Fruit fly (Drosophila melanogaster) whole organism, embryonic: ENCODE results near the gene CG6937.

Experiments used
- Atf3 ChIP-seq: fragments of 200-800 bp; sonication (Bioruptor generic); optimal IDR thresholded peaks from 3 replicates; lab custom pipeline; 2016; ENCODE audit warnings: missing biosample characterization, missing genetic modification characterization
- B-H1 ChIP-seq: fragments of 200-800 bp; sonication (Bioruptor generic); IDR thresholded peaks from 3 replicates; pipeline ENCODE4 v1.3.6; 2022; ENCODE audit warnings: missing biosample characterization, missing genetic modification characterization
- CG1233 ChIP-seq: fragments of 200-800 bp; sonication (Bioruptor generic); optimal IDR thresholded peaks from 4 replicates; lab custom pipeline; 2018; ENCODE audit warnings: missing biosample characterization, mild to moderate bottlenecking, missing genetic modification characterization
- CG13123 ChIP-seq: fragments of 200-800 bp; sonication (Bioruptor generic); optimal IDR thresholded peaks from 2 replicates; lab custom pipeline; 2016; ENCODE audit warnings: missing biosample characterization, missing genetic modification characterization
- CG14050 ChIP-seq: fragments of 200-800 bp; sonication (Bioruptor generic); IDR thresholded peaks from 3 replicates; pipeline ENCODE4 v1.3.6; 2022; ENCODE audit warnings: missing biosample characterization, missing genetic modification characterization
- CG16815 ChIP-seq: fragments of 200-800 bp; sonication (Bioruptor generic); optimal IDR thresholded peaks from 3 replicates; lab custom pipeline; 2017; ENCODE audit warnings: missing biosample characterization, mild to moderate bottlenecking, missing genetic modification characterization
- CG17385 ChIP-seq: fragments of 200-800 bp; sonication (Bioruptor generic); optimal IDR thresholded peaks from 3 replicates; lab custom pipeline; 2018; ENCODE audit warnings: missing biosample characterization, mild to moderate bottlenecking, missing genetic modification characterization
- CG17912 ChIP-seq: fragments of 200-800 bp; sonication (Bioruptor generic); optimal IDR thresholded peaks from 2 replicates; lab custom pipeline; 2018; ENCODE audit warnings: missing biosample characterization, mild to moderate bottlenecking, missing genetic modification characterization
- CG18011 ChIP-seq: fragments of 200-800 bp; sonication (Bioruptor generic); optimal IDR thresholded peaks from 2 replicates; lab custom pipeline; 2017; ENCODE audit warnings: missing biosample characterization, missing genetic modification characterization, mild to moderate bottlenecking, moderate library complexity, missing genotype
- CG18764 ChIP-seq: fragments of 200-800 bp; sonication (Bioruptor generic); optimal IDR thresholded peaks from 3 replicates; lab custom pipeline; 2016; ENCODE audit warnings: missing biosample characterization, missing genetic modification characterization
- CG30403 ChIP-seq: fragments of 200-800 bp; sonication (Bioruptor generic); optimal IDR thresholded peaks from 3 replicates; lab custom pipeline; 2016; ENCODE audit warnings: missing biosample characterization, missing genetic modification characterization
- CG31365 ChIP-seq: fragments of 200-800 bp; sonication (Bioruptor generic); optimal IDR thresholded peaks from 2 replicates; lab custom pipeline; 2018; ENCODE audit warnings: missing biosample characterization, mild to moderate bottlenecking, missing genetic modification characterization
- CG32532 ChIP-seq: fragments of 200-800 bp; sonication (Bioruptor generic); IDR thresholded peaks from 2 replicates; pipeline ENCODE4 v1.3.6; 2022; ENCODE audit warnings: missing biosample characterization, missing genetic modification characterization
- CG34376 ChIP-seq: fragments of 200-800 bp; sonication (Bioruptor generic); optimal IDR thresholded peaks from 2 replicates; lab custom pipeline; 2018; ENCODE audit warnings: missing biosample characterization, mild to moderate bottlenecking, missing genetic modification characterization
- CG4328 ChIP-seq: fragments of 200-800 bp; sonication (Bioruptor generic); optimal IDR thresholded peaks from 3 replicates; lab custom pipeline; 2017; ENCODE audit warnings: missing biosample characterization, missing genetic modification reagents, missing genetic modification characterization
- CG6272 ChIP-seq: fragments of 200-800 bp; sonication (Bioruptor generic); IDR thresholded peaks from 2 replicates; pipeline ENCODE4 v1.3.6; 2022; ENCODE audit warnings: missing biosample characterization, missing genetic modification characterization
- CG6683 ChIP-seq: fragments of 200-800 bp; sonication (Bioruptor generic); optimal IDR thresholded peaks from 2 replicates; lab custom pipeline; 2017; ENCODE audit warnings: missing biosample characterization, mild to moderate bottlenecking, missing genetic modification characterization, missing genetic modification reagents
- CG6689 ChIP-seq: fragments of 200-800 bp; sonication (Bioruptor generic); IDR thresholded peaks from 2 replicates; pipeline ENCODE4 v1.3.6; 2022; ENCODE audit warnings: missing biosample characterization, missing genetic modification characterization
- CG6813 ChIP-seq: fragments of 200-800 bp; sonication (Bioruptor generic); optimal IDR thresholded peaks from 2 replicates; lab custom pipeline; 2017; ENCODE audit warnings: missing biosample characterization, missing genetic modification characterization, mild to moderate bottlenecking, moderate library complexity, missing genetic modification reagents
- CG8281 ChIP-seq: fragments of 200-800 bp; sonication (Bioruptor generic); optimal IDR thresholded peaks from 2 replicates; lab custom pipeline; 2018; ENCODE audit warnings: missing biosample characterization, mild to moderate bottlenecking, missing genetic modification characterization, moderate library complexity
- CG9437 ChIP-seq: fragments of 200-800 bp; sonication (Bioruptor generic); optimal IDR thresholded peaks from 2 replicates; lab custom pipeline; 2018; ENCODE audit warnings: missing biosample characterization, mild to moderate bottlenecking, missing genetic modification characterization
- CoRest ChIP-seq: fragments of 200-800 bp; sonication (Bioruptor generic); optimal IDR thresholded peaks from 3 replicates; lab custom pipeline; 2018; ENCODE audit warnings: missing biosample characterization, mild to moderate bottlenecking, missing genetic modification characterization, moderate library complexity
- CrebB ChIP-seq: fragments of 200-800 bp; sonication (Bioruptor generic); optimal IDR thresholded peaks from 3 replicates; lab custom pipeline; 2018; ENCODE audit warnings: missing biosample characterization, mild to moderate bottlenecking, missing genetic modification characterization
- D19B ChIP-seq: fragments of 200-800 bp; sonication (Bioruptor generic); optimal IDR thresholded peaks from 2 replicates; lab custom pipeline; 2017; ENCODE audit warnings: missing biosample characterization, mild to moderate bottlenecking, missing genetic modification characterization
- Deaf1 ChIP-seq: fragments of 200-800 bp; optimal IDR thresholded peaks from 3 replicates; lab custom pipeline; 2019; ENCODE audit warnings: missing biosample characterization, mild to moderate bottlenecking, missing genetic modification characterization, moderate library complexity
- Dll ChIP-seq: fragments of 200-800 bp; sonication (Bioruptor generic); IDR thresholded peaks from 4 replicates; pipeline ENCODE4 v1.3.6; 2022; ENCODE audit warnings: missing biosample characterization, missing genetic modification characterization; ENCODE audit not compliant: partially characterized antibody
- Ets65A ChIP-seq: fragments of 200-800 bp; sonication (Bioruptor generic); peaks from one replicate; lab custom pipeline; 2016; ENCODE audit warnings: missing biosample characterization, missing genetic modification characterization
- HmgD ChIP-seq: fragments of 200-800 bp; sonication (Bioruptor generic); optimal IDR thresholded peaks from 3 replicates; lab custom pipeline; 2016; ENCODE audit warnings: missing biosample characterization, missing genetic modification characterization
- Hmr ChIP-seq: fragments of 200-800 bp; sonication (Bioruptor generic); optimal IDR thresholded peaks from 3 replicates; lab custom pipeline; 2017; ENCODE audit warnings: mild to moderate bottlenecking, missing biosample characterization, missing genetic modification reagents, missing genetic modification characterization
- Lpt ChIP-seq: fragments of >200 bp; optimal IDR thresholded peaks from 2 replicates; lab custom pipeline; 2018; ENCODE audit warnings: missing biosample characterization, missing genetic modification characterization
- NfI ChIP-seq: fragments of 200-800 bp; sonication (Bioruptor generic); optimal IDR thresholded peaks from 3 replicates; lab custom pipeline; 2018; ENCODE audit warnings: missing biosample characterization, mild to moderate bottlenecking, missing genetic modification characterization, moderate library complexity
- Six4 ChIP-seq: fragments of 200-800 bp; sonication (Bioruptor generic); optimal IDR thresholded peaks from 2 replicates; lab custom pipeline; 2016; ENCODE audit warnings: missing biosample characterization, missing genetic modification characterization
- Sry-β ChIP-seq: fragments of 200-800 bp; sonication (Bioruptor generic); optimal IDR thresholded peaks from 2 replicates; lab custom pipeline; 2018; ENCODE audit warnings: missing biosample characterization, mild to moderate bottlenecking, missing genetic modification characterization, moderate library complexity
- Sry-δ ChIP-seq: fragments of 200-800 bp; sonication (Bioruptor generic); optimal IDR thresholded peaks from 2 replicates; lab custom pipeline; 2016; ENCODE audit warnings: missing biosample characterization, missing genetic modification characterization
- Taf1 ChIP-seq: fragments of 200-800 bp; sonication (Bioruptor generic); IDR thresholded peaks from 2 replicates; pipeline ENCODE4 v1.3.6; 2022; ENCODE audit warnings: missing biosample characterization, missing genetic modification characterization
- ap ChIP-seq: fragments of 200-800 bp; sonication (Bioruptor generic); IDR thresholded peaks from 2 replicates; pipeline ENCODE4 v1.3.6; 2022; ENCODE audit warnings: missing biosample characterization, missing genetic modification characterization
- br ChIP-seq: fragments of >200 bp; optimal IDR thresholded peaks from 2 replicates; lab custom pipeline; 2017
- cato ChIP-seq: fragments of 200-800 bp; sonication (Bioruptor generic); optimal IDR thresholded peaks from 2 replicates; lab custom pipeline; 2016; ENCODE audit warnings: missing biosample characterization, missing genetic modification characterization, borderline replicate concordance
- crp ChIP-seq, 2 experiments: fragments of 200-800 bp; sonication (Bioruptor generic); optimal IDR thresholded peaks; 2 replicates in 1 of 2; 3 replicates in 1 of 2; lab custom pipeline; 2017; ENCODE audit warnings: missing biosample characterization in 2 of 2, missing genetic modification characterization in 2 of 2, mild to moderate bottlenecking in 1 of 2, moderate library complexity in 1 of 2
- dimm ChIP-seq: fragments of 200-800 bp; sonication (Bioruptor generic); IDR thresholded peaks from 2 replicates; pipeline ENCODE4 v1.3.6; 2022; ENCODE audit warnings: missing biosample characterization, missing genetic modification characterization
- exex ChIP-seq: fragments of 200-800 bp; sonication (Bioruptor generic); optimal IDR thresholded peaks from 4 replicates; lab custom pipeline; 2018; ENCODE audit warnings: missing biosample characterization, mild to moderate bottlenecking, missing genetic modification characterization, moderate library complexity
- gce ChIP-seq: fragments of 200-800 bp; sonication (Bioruptor generic); IDR thresholded peaks from 3 replicates; pipeline ENCODE4 v1.3.6; 2022; ENCODE audit warnings: missing biosample characterization, missing genetic modification characterization
- gfzf ChIP-seq: fragments of 200-800 bp; sonication (Bioruptor generic); optimal IDR thresholded peaks from 2 replicates; lab custom pipeline; 2016; ENCODE audit warnings: missing biosample characterization, mild to moderate bottlenecking, missing genetic modification characterization, moderate library complexity
- odd ChIP-seq: fragments of 200-800 bp; sonication (Bioruptor generic); optimal IDR thresholded peaks from 2 replicates; lab custom pipeline; 2017; ENCODE audit warnings: missing biosample characterization, mild to moderate bottlenecking, missing genetic modification characterization
- peb ChIP-seq: fragments of 200-800 bp; sonication (Bioruptor generic); IDR thresholded peaks from 2 replicates; pipeline ENCODE4 v1.3.6; 2022; ENCODE audit warnings: missing biosample characterization, missing genetic modification characterization
- seq ChIP-seq: fragments of 200-800 bp; sonication (Bioruptor generic); IDR thresholded peaks from 2 replicates; pipeline ENCODE4 v1.3.6; 2022; ENCODE audit warnings: missing biosample characterization, missing genetic modification characterization
- slp2 ChIP-seq: fragments of 200-800 bp; sonication (Bioruptor generic); optimal IDR thresholded peaks from 2 replicates; lab custom pipeline; 2016; ENCODE audit warnings: missing biosample characterization, missing genetic modification characterization
- so ChIP-seq: fragments of 200-800 bp; sonication (Bioruptor generic); IDR thresholded peaks from 3 replicates; pipeline ENCODE4 v1.3.6; 2022; ENCODE audit warnings: missing biosample characterization, missing genetic modification characterization
- sug ChIP-seq: fragments of 200-800 bp; optimal IDR thresholded peaks from 2 replicates; lab custom pipeline; 2019; ENCODE audit warnings: missing biosample characterization, mild to moderate bottlenecking, missing genetic modification characterization, moderate library complexity
- ttk ChIP-seq: fragments of 200-800 bp; sonication (Bioruptor generic); IDR thresholded peaks from 2 replicates; pipeline ENCODE4 v2.1.2; 2022; ENCODE audit warnings: missing biosample characterization, missing genetic modification characterization
- wek ChIP-seq: fragments of 200-800 bp; sonication (Bioruptor generic); optimal IDR thresholded peaks from 3 replicates; lab custom pipeline; 2018; ENCODE audit warnings: missing biosample characterization, mild to moderate bottlenecking, missing genetic modification characterization, moderate library complexity
- zen2 ChIP-seq: fragments of 200-800 bp; sonication (Bioruptor generic); IDR thresholded peaks from 3 replicates; pipeline ENCODE4 v1.3.6; 2022; ENCODE audit warnings: missing biosample characterization, missing genetic modification characterization; ENCODE audit not compliant: partially characterized antibody

The CG6937 gene

DNA sequence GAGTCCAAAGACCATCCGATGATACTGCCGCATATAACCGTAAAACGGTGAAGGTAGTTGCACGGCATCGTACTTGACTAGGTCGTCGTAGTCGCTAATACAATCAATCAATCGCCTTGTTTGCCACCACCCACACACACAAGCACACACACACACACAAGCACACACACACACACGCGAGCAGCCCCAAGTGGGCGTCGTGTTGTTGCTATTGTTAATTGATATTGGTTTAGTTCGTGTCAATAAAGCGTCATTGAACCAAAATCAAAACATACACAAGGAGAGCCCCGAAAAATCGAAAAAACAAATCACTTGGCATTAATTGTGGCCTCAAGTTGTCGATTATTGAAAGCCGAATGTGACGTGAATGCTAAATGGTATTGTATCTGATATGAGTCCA is 11.9 kb downstream of the CG6937 start (continued):
- no peak for TF ChIP-seq D19B (GFP tag; lab: Kevin White, UChicago)
- no peak for TF ChIP-seq CG18011 (GFP tag; lab: Kevin White, UChicago)
- TF ChIP-seq so (GFP tag; lab: Robert Waterston, UW) = peak; percentile 66; the same call in 2 of the 3 replicates
- peak; percentile 43 for TF ChIP-seq CG18764 (GFP tag; lab: Kevin White, UChicago)
- 0 out of 3 replicates have a peak, but pooled peaks have one; percentile 23 for TF ChIP-seq CG14050 (GFP tag; lab: Robert Waterston, UW)
- TF ChIP-seq cato = no peak
- peak; percentile 54 for TF ChIP-seq CG1233
- TF ChIP-seq CG16815 (GFP tag; lab: Kevin White, UChicago) = no peak
- no peak for TF ChIP-seq CG30403 (GFP tag; lab: Kevin White, UChicago)
- TF ChIP-seq gce (GFP tag; lab: Robert Waterston, UW) = peak; percentile 75
- TF ChIP-seq Six4 = no peak
- TF ChIP-seq CG17912 (GFP tag; lab: Kevin White, UChicago) = no peak
- no peak for TF ChIP-seq Atf3 (GFP tag; lab: Kevin White, UChicago)
- TF ChIP-seq CG6813 (GFP tag; lab: Kevin White, UChicago) = peak; percentile 62
- peak; percentile 43; the same call in 1 of the 2 replicates for TF ChIP-seq peb (GFP tag; lab: Robert Waterston, UW)
- TF ChIP-seq odd (GFP tag; lab: Kevin White, UChicago) = peak; percentile 18
- no peak for TF ChIP-seq Dll (GFP tag; lab: Robert Waterston, UW)
- TF ChIP-seq exex = peak; percentile 62
- peak; percentile 40 for TF ChIP-seq CG13123
- no peak for TF ChIP-seq gfzf (GFP tag; lab: Kevin White, UChicago)
- TF ChIP-seq sug (tag; lab: Kevin White, UChicago) = peak; percentile 58
- TF ChIP-seq Hmr = peak; percentile 74
- no peak for TF ChIP-seq slp2 (GFP tag; lab: Kevin White, UChicago)
- TF ChIP-seq CG17385 (GFP tag; lab: Kevin White, UChicago) = peak; percentile 44
- TF ChIP-seq CG34376 = peak; percentile 33
- TF ChIP-seq Taf1 (GFP tag; lab: Robert Waterston, UW) = no peak
- TF ChIP-seq CrebB (tag; lab: Kevin White, UChicago) = peak; percentile 12
- peak; percentile 37 for TF ChIP-seq CG6683 (GFP tag; lab: Kevin White, UChicago)
- peak; percentile 36 for TF ChIP-seq CG6689
- TF ChIP-seq Sry-δ (GFP tag; lab: Kevin White, UChicago) = no peak
- TF ChIP-seq CG4328 (GFP tag; lab: Kevin White, UChicago) = no peak
- TF ChIP-seq crp (GFP tag; optimal IDR thresholded peaks at IDR 0.05; lab: Kevin White, UChicago) = no peak
- TF ChIP-seq CG6272 (GFP tag; lab: Robert Waterston, UW) = no peak
- no peak for TF ChIP-seq Ets65A (GFP tag; lab: Kevin White, UChicago)
- no peak for TF ChIP-seq CG9437 (GFP tag; lab: Kevin White, UChicago)
- TF ChIP-seq dimm = no peak
- TF ChIP-seq CG8281 (tag; lab: Kevin White, UChicago) = peak; percentile 38
- no peak for TF ChIP-seq HmgD (GFP tag; lab: Kevin White, UChicago)
- no peak for TF ChIP-seq Deaf1 (tag; lab: Kevin White, UChicago)
- TF ChIP-seq zen2 (GFP tag; lab: Robert Waterston, UW) = no peak
- TF ChIP-seq B-H1 (GFP tag; lab: Robert Waterston, UW) = peak; percentile 38; the same call in 1 of the 3 replicates
- TF ChIP-seq Lpt = no peak
- TF ChIP-seq ap (GFP tag; lab: Robert Waterston, UW) = no peak
- TF ChIP-seq CoRest (tag; lab: Kevin White, UChicago) = peak; percentile 26
- peak; percentile 85 for TF ChIP-seq seq (GFP tag; lab: Robert Waterston, UW)
- no peak for TF ChIP-seq ttk (GFP tag; lab: Robert Waterston, UW)
- TF ChIP-seq NfI (GFP tag; lab: Kevin White, UChicago) = peak; percentile 11
- no peak for TF ChIP-seq CG32532 (GFP tag; lab: Robert Waterston, UW)
- TF ChIP-seq br (lab: Kevin White, UChicago) = no peak
- TF ChIP-seq wek (GFP tag; lab: Kevin White, UChicago) = peak; percentile 59
- no peak for TF ChIP-seq Sry-β (GFP tag; lab: Kevin White, UChicago)
- no peak for TF ChIP-seq CG31365
